Worm (Caenorhabditis elegans) whole organism, late embryonic: ENCODE results near the gene rps-25.

ENCODE experiments used
- C08G9.2 ChIP-seq: sonication (generic microtip); optimal IDR thresholded peaks from 2 replicates; lab custom pipeline; 2016; ENCODE audit warnings: mild to moderate bottlenecking, missing genetic modification characterization, moderate library complexity, missing compliant biosample characterization
- C38D4.7 ChIP-seq: fragments of 200-800 bp; sonication (Bioruptor generic); optimal IDR thresholded peaks from 2 replicates; lab custom pipeline; 2018; ENCODE audit warnings: mild to moderate bottlenecking, missing genetic modification characterization, moderate library complexity, missing compliant biosample characterization
- K02D7.2 ChIP-seq: sonication (generic microtip); optimal IDR thresholded peaks from 2 replicates; lab custom pipeline; 2017; ENCODE audit warnings: mild to moderate bottlenecking, missing genetic modification characterization, missing compliant biosample characterization
- Y22D7AL.16 ChIP-seq: sonication (generic microtip); optimal IDR thresholded peaks from 2 replicates; lab custom pipeline; 2016; ENCODE audit warnings: missing genetic modification characterization, missing compliant biosample characterization
- ahr-1 ChIP-seq: sonication (generic microtip); optimal IDR thresholded peaks from 2 replicates; lab custom pipeline; 2016; ENCODE audit warnings: missing genetic modification characterization, missing compliant biosample characterization
- ama-1 ChIP-seq: fragments of 150-350 bp; optimal IDR thresholded peaks from 2 replicates; lab custom pipeline; 2014
- ceh-14 ChIP-seq: sonication (generic microtip); optimal IDR thresholded peaks from 2 replicates; lab custom pipeline; 2016; ENCODE audit warnings: missing genotype, missing genetic modification characterization, missing compliant biosample characterization
- ceh-22 ChIP-seq: sonication (generic microtip); optimal IDR thresholded peaks from 2 replicates; lab custom pipeline; 2017; ENCODE audit warnings: missing biosample characterization, missing genetic modification characterization
- ceh-34 ChIP-seq: sonication (generic microtip); optimal IDR thresholded peaks from 2 replicates; lab custom pipeline; 2016; ENCODE audit warnings: mild to moderate bottlenecking, missing genetic modification characterization, missing compliant biosample characterization
- che-1 ChIP-seq: sonication (generic microtip); optimal IDR thresholded peaks from 2 replicates; lab custom pipeline; 2016; ENCODE audit warnings: mild to moderate bottlenecking, missing genetic modification characterization, missing compliant biosample characterization
- dmd-4 ChIP-seq: sonication (generic microtip); optimal IDR thresholded peaks from 2 replicates; lab custom pipeline; 2016; ENCODE audit warnings: borderline replicate concordance, missing genetic modification characterization, missing compliant biosample characterization
- elt-2 ChIP-seq: sonication (generic microtip); optimal IDR thresholded peaks from 2 replicates; lab custom pipeline; 2016; ENCODE audit warnings: missing genetic modification reagents, missing genetic modification characterization, missing compliant biosample characterization
- elt-4 ChIP-seq: sonication (generic microtip); optimal IDR thresholded peaks from 2 replicates; lab custom pipeline; 2016; ENCODE audit warnings: missing genetic modification characterization, missing compliant biosample characterization
- eyg-1 ChIP-seq: sonication (generic microtip); optimal IDR thresholded peaks from 2 replicates; lab custom pipeline; 2016; ENCODE audit warnings: missing genotype, missing genetic modification characterization, missing compliant biosample characterization
- hlh-30 ChIP-seq: sonication (generic microtip); optimal IDR thresholded peaks from 2 replicates; lab custom pipeline; 2017; ENCODE audit warnings: antibody characterized with exemption, missing genetic modification characterization, missing compliant biosample characterization; ENCODE audit not compliant: insufficient read depth
- hlh-6 ChIP-seq: sonication (generic microtip); optimal IDR thresholded peaks from 2 replicates; lab custom pipeline; 2016; ENCODE audit warnings: missing genotype, missing genetic modification characterization, missing compliant biosample characterization
- madf-2 ChIP-seq: sonication (generic microtip); optimal IDR thresholded peaks from 2 replicates; lab custom pipeline; 2017; ENCODE audit warnings: missing genetic modification characterization, missing compliant biosample characterization
- nfya-1 ChIP-seq: sonication (generic microtip); optimal IDR thresholded peaks from 2 replicates; lab custom pipeline; 2017; ENCODE audit warnings: missing genetic modification characterization, mild to moderate bottlenecking, missing compliant biosample characterization, antibody characterized with exemption, moderate library complexity
- nhr-11 ChIP-seq: fragments of 150-350 bp; optimal IDR thresholded peaks from 2 replicates; lab custom pipeline; 2014; ENCODE audit warnings: missing biosample characterization, missing genetic modification characterization
- pqm-1 ChIP-seq: sonication (generic microtip); optimal IDR thresholded peaks from 2 replicates; lab custom pipeline; 2016; ENCODE audit warnings: missing genetic modification characterization, missing compliant biosample characterization
- pros-1 ChIP-seq: fragments of 150-350 bp; optimal IDR thresholded peaks from 2 replicates; lab custom pipeline; 2014; ENCODE audit warnings: missing biosample characterization, missing genetic modification reagents, missing genetic modification characterization
- ref-2 ChIP-seq: sonication (generic microtip); optimal IDR thresholded peaks from 2 replicates; lab custom pipeline; 2016; ENCODE audit warnings: missing genetic modification characterization, missing compliant biosample characterization
- sox-4 ChIP-seq: sonication (generic microtip); optimal IDR thresholded peaks from 2 replicates; lab custom pipeline; 2017; ENCODE audit warnings: mild to moderate bottlenecking, missing genetic modification characterization, inconsistent platforms, missing compliant biosample characterization
- tbx-2 ChIP-seq: sonication (generic microtip); optimal IDR thresholded peaks from 2 replicates; lab custom pipeline; 2016; ENCODE audit warnings: missing genetic modification characterization, missing compliant biosample characterization
- unc-42 ChIP-seq: sonication (generic microtip); optimal IDR thresholded peaks from 2 replicates; lab custom pipeline; 2016; ENCODE audit warnings: missing genotype, missing genetic modification characterization, missing compliant biosample characterization
- zip-5 ChIP-seq: sonication (generic microtip); optimal IDR thresholded peaks from 2 replicates; lab custom pipeline; 2016; ENCODE audit warnings: missing genetic modification characterization, missing compliant biosample characterization
- ztf-16 ChIP-seq: sonication (generic microtip); optimal IDR thresholded peaks from 2 replicates; lab custom pipeline; 2017; ENCODE audit warnings: missing genetic modification characterization, missing compliant biosample characterization

rps-25 gene

DNA sequence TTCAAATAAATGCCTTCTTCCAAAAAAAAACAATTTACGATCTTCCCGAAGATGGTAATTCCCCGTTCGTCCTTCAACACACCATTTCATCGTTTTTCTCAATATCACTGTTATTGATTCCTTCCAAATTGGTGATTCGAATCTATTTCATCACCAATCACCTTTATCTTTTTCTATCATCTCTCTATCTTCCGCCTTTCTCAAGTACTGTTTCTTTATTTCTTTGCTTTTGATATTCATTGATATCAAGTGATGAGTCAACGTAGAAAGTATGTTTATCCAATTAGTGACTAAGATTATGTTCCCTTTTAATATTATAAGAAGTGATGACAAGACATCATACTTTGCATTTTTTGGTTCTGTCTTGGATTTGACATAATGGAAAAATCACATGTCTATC, 23.2 kb downstream of the rps-25 start:
- TF ChIP-seq ceh-14 (tag; lab: Kevin White, UChicago) (no peak), ztf-16 (tag; lab: Kevin White, UChicago) (no peak), elt-4 (no peak), nfya-1 (no peak), hlh-6 (tag; lab: Kevin White, UChicago) (no peak), ama-1 (no peak), dmd-4 (tag; lab: Kevin White, UChicago) (no peak), ceh-34 (tag; lab: Kevin White, UChicago) (no peak), sox-4 (tag; lab: Kevin White, UChicago) (no peak), zip-5 (no peak), che-1 (no peak), nhr-11 (tag; lab: Kevin White, UChicago) (no peak), eyg-1 (tag; lab: Kevin White, UChicago) (no peak), C08G9.2 (tag; lab: Kevin White, UChicago) (no peak), K02D7.2 (tag; lab: Kevin White, UChicago) (no peak)

- no peak for TF ChIP-seq ceh-22
- TF ChIP-seq hlh-30 (tag; lab: Kevin White, UChicago), result no peak
- TF ChIP-seq pros-1 (tag; lab: Kevin White, UChicago), result no peak
- TF ChIP-seq dmd-4 (tag; lab: Kevin White, UChicago), result no peak
- no peak for TF ChIP-seq madf-2
- TF ChIP-seq ref-2 (tag; lab: Kevin White, UChicago), result no peak
- no peak for TF ChIP-seq C38D4.7 (GFP tag; lab: Kevin White, UChicago)
Observed at ce11 chrIV:5923112-5923511, 24.3 kb downstream of the rps-25 start.

ce11 chrIV:5917026-5917425, 30.4 kb downstream of the rps-25 start, which contains the start of gene dhhc-13:
TSS of gene dhhc-13 (plus strand) at chrIV:5917326.
- no peak for TF ChIP-seq Y22D7AL.16 (tag; lab: Kevin White, UChicago)

- TF ChIP-seq pqm-1 (tag; lab: Kevin White, UChicago) (no peak), unc-42 (tag; lab: Kevin White, UChicago) (peak; percentile 91), tbx-2 (tag; lab: Kevin White, UChicago) (no peak), C38D4.7 (GFP tag; lab: Kevin White, UChicago) (no peak), ceh-22 (no peak), ceh-14 (tag; lab: Kevin White, UChicago) (no peak), ama-1 (no peak), elt-2 (tag; lab: Kevin White, UChicago) (no peak)
- TF ChIP-seq, all 69 proteins: peak for 1
Observed at ce11 chrIV:5915152-5915551, 32.3 kb downstream of the rps-25 start.

DNA sequence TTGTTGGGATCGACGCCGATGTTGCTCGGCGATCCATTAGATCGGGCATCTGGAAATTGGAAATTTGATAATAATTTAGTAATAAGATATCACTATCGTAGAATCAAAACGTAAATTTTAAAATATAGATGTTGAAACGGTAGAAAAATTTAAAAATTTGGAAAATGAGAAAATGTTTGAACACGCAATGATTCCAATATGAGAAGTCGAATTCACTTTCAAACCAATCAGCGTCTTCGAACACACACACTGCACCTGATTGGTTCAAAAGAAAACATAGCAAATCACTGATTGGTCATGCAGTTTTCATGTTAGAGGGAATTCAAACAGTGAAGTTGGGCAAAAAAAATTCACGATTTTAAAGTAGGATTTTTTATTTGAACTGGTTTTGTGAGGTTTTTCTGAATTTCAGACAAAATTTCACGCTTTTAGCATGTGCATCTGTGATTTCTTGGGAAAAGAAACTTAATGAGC, 44.1 kb downstream of the rps-25 start, which contains the start of gene H04M03.12:
H04M03.12 (minus strand) TSS at position 51 of the 474 bp plus-strand sequence.
- TF ChIP-seq nhr-11 (tag; lab: Kevin White, UChicago) (no peak), ahr-1 (no peak), nfya-1 (peak; percentile 53)

- TF ChIP-seq dmd-4 (tag; lab: Kevin White, UChicago) (no peak), unc-42 (tag; lab: Kevin White, UChicago) (peak; percentile 85)
Observed at ce11 chrIV:5902730-5903129, 44.7 kb downstream of the rps-25 start.
